Fruit fly (Drosophila melanogaster) whole organism, pupa: ENCODE data around the gene CG46525.

ENCODE experiments used
- CG13204 ChIP-seq: fragments of 200-800 bp; sonication (Bioruptor generic); optimal IDR thresholded peaks from 2 replicates; lab custom pipeline; 2018; ENCODE audit warnings: missing biosample characterization, mild to moderate bottlenecking, missing genetic modification characterization, moderate library complexity
- CG15710 ChIP-seq: fragments of 200-800 bp; sonication (Bioruptor generic); optimal IDR thresholded peaks from 2 replicates; lab custom pipeline; 2018; ENCODE audit warnings: missing biosample characterization, mild to moderate bottlenecking, missing genetic modification characterization, moderate library complexity
- CG17806 ChIP-seq: fragments of 200-800 bp; sonication (Bioruptor generic); optimal IDR thresholded peaks from 2 replicates; lab custom pipeline; 2018; ENCODE audit warnings: missing biosample characterization, mild to moderate bottlenecking, missing genetic modification characterization, moderate library complexity
- CG34367 ChIP-seq: fragments of 200-800 bp; sonication (Bioruptor generic); optimal IDR thresholded peaks from 2 replicates; lab custom pipeline; 2018; ENCODE audit warnings: missing biosample characterization, mild to moderate bottlenecking, missing genetic modification characterization
- CG4496 ChIP-seq: fragments of 200-800 bp; sonication (Bioruptor generic); IDR thresholded peaks from 3 replicates; pipeline ENCODE4 v1.3.6; 2022; ENCODE audit warnings: missing biosample characterization, missing genetic modification characterization
- D1 ChIP-seq: fragments of 200-800 bp; sonication (Bioruptor generic); optimal IDR thresholded peaks from 2 replicates; lab custom pipeline; 2018; ENCODE audit warnings: missing biosample characterization, mild to moderate bottlenecking, missing genetic modification characterization, moderate library complexity
- Pif1B ChIP-seq: fragments of 200-800 bp; sonication (Bioruptor generic); optimal IDR thresholded peaks from 3 replicates; lab custom pipeline; 2016; ENCODE audit warnings: missing biosample characterization, missing genetic modification characterization
- Snoo ChIP-seq: fragments of 200-800 bp; sonication (Bioruptor generic); optimal IDR thresholded peaks from 3 replicates; lab custom pipeline; 2017; ENCODE audit warnings: missing biosample characterization, mild to moderate bottlenecking, missing genetic modification characterization, inconsistent platforms

dm6 chr3L:17430957-17431585 lies 43.9 kb upstream of the CG46525 start:
- TF ChIP-seq CG15710 (tag; lab: Kevin White, UChicago): no peak
- TF ChIP-seq CG13204 (GFP tag; lab: Kevin White, UChicago): no peak
- TF ChIP-seq Snoo: no peak
- TF ChIP-seq CG34367 (tag; lab: Kevin White, UChicago): no peak
- no peak for TF ChIP-seq CG17806 (tag; lab: Kevin White, UChicago)
- no peak for TF ChIP-seq D1 (tag; lab: Kevin White, UChicago)
- TF ChIP-seq Pif1B (GFP tag; lab: Kevin White, UChicago): no peak
- TF ChIP-seq CG4496 (GFP tag; lab: Robert Waterston, UW): no peak
